Fruit fly (Drosophila melanogaster) whole organism, pupa: ENCODE measurements around the gene CG33795.
A peak's percentile ranks its signal among the peaks of the same experiment; 100 is the strongest.

ENCODE experiments used
- CG34367 ChIP-seq: fragments of 200-800 bp; sonication (Bioruptor generic); optimal IDR thresholded peaks from 2 replicates; lab custom pipeline; 2018; ENCODE audit warnings: missing biosample characterization, mild to moderate bottlenecking, missing genetic modification characterization
- CG8301 ChIP-seq: fragments of 200-800 bp; sonication (Bioruptor generic); optimal IDR thresholded peaks from 2 replicates; lab custom pipeline; 2018; ENCODE audit warnings: missing biosample characterization, mild to moderate bottlenecking, missing genetic modification characterization
- D1 ChIP-seq: fragments of 200-800 bp; sonication (Bioruptor generic); optimal IDR thresholded peaks from 2 replicates; lab custom pipeline; 2018; ENCODE audit warnings: missing biosample characterization, mild to moderate bottlenecking, missing genetic modification characterization, moderate library complexity
- EcR ChIP-seq: fragments of 200-800 bp; sonication (Bioruptor generic); optimal IDR thresholded peaks from 3 replicates; lab custom pipeline; 2019; ENCODE audit warnings: missing biosample characterization, missing genetic modification characterization, mild to moderate bottlenecking, moderate library complexity, missing genetic modification reagents
- Pif1A ChIP-seq: fragments of 200-800 bp; sonication (Bioruptor generic); optimal IDR thresholded peaks from 3 replicates; lab custom pipeline; 2016; ENCODE audit warnings: missing biosample characterization, missing genetic modification characterization
- Pif1B ChIP-seq: fragments of 200-800 bp; sonication (Bioruptor generic); optimal IDR thresholded peaks from 3 replicates; lab custom pipeline; 2016; ENCODE audit warnings: missing biosample characterization, missing genetic modification characterization
- fd96Ca ChIP-seq: fragments of 200-800 bp; sonication (Bioruptor generic); IDR thresholded peaks from 3 replicates; pipeline ENCODE4 v1.3.6; 2022; ENCODE audit warnings: missing biosample characterization, missing genetic modification characterization

DNA sequence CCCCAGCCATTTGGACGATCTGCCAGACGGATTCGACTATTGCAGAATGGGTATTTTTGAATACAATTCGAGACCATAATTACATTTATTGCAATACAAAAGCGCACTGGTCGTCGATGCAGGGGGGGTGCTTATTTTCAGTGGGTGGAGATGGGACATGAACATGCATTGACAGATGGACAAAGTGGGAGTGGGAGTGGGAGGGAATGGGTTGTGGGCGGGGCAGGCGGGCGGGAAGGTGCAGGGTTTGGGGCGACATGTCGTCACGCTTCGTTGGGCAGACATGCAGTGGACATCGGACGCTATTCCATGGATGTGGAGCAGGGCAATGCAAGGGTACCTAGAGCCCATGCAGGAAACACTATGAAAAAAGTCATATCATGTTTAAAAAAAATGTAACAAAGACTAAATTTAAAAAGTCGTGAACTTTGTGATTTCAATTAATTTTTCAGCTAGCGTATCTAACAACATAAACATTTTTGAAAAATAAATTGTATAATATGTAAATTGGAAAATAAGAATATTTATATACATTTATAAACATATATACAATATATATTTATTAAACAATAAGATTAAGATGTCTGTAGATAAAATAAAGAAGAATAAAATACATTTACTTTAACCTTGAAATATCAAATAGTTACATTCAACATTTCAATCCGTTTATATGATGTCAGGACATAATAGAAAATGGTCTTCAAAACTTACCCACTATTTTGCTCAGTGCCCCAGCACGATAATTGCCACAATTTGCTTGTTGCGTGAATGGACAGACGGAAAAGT is 37.1 kb upstream of the CG33795 start:
- no peak for TF ChIP-seq fd96Ca (GFP tag; lab: Robert Waterston, UW)
- TF ChIP-seq EcR (GFP tag; lab: Kevin White, UChicago) = no peak
- TF ChIP-seq Pif1A = no peak
- TF ChIP-seq Pif1B (GFP tag; lab: Kevin White, UChicago) = no peak
- peak; percentile 35 for TF ChIP-seq CG34367 (tag; lab: Kevin White, UChicago)
- no peak for TF ChIP-seq CG8301 (tag; lab: Kevin White, UChicago)
- TF ChIP-seq D1 (tag; lab: Kevin White, UChicago) = no peak
